Fruit fly (Drosophila melanogaster) Kc167 (cell line): ENCODE data around the gene CG16762.

Experiments used
- Myc ChIP-seq: fragments of >200 bp; optimal IDR thresholded peaks from 2 replicates; lab custom pipeline; 2017; ENCODE audit warnings: missing external identifiers
- Sin3A ChIP-seq: fragments of >200 bp; optimal IDR thresholded peaks from 2 replicates; lab custom pipeline; 2018; ENCODE audit warnings: missing external identifiers
- h ChIP-seq: fragments of >200 bp; optimal IDR thresholded peaks from 3 replicates; lab custom pipeline; 2018; ENCODE audit warnings: missing external identifiers
- insv ChIP-seq: fragments of >200 bp; optimal IDR thresholded peaks from 3 replicates; lab custom pipeline; 2018; ENCODE audit warnings: missing external identifiers
- psq ChIP-seq: fragments of >200 bp; optimal IDR thresholded peaks from 2 replicates; lab custom pipeline; 2017; ENCODE audit warnings: missing external identifiers
- ttk ChIP-seq: sonication (Bioruptor generic); optimal IDR thresholded peaks from 2 replicates; lab custom pipeline; 2017; ENCODE audit warnings: missing external identifiers

The CG16762 gene

DNA sequence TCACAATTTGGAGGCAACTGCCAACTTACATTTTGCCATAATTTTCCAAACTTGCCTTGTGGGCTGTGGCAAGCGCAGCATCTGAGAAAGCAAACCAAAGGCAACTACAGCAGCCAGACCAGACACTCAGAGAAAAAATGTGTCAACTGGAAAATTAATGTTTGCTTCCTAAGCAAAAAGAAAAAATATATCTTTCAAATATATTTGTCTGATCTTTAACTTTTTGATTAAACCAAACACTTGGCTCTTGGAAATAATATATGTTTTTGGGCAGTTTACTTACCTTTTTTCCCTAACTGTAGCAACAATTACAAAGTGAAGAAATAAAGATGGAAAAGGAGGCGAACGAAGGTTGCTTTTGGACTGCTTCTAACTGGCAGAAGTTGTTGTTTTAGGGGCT, 11.8 kb upstream of the CG16762 start:
- TF ChIP-seq ttk (lab: Kevin White, UChicago), result no peak
- TF ChIP-seq Myc, result no peak
- TF ChIP-seq insv (lab: Kevin White, UChicago), result no peak
- TF ChIP-seq Sin3A (lab: Kevin White, UChicago), result no peak
- no peak for TF ChIP-seq psq (lab: Kevin White, UChicago)
- no peak for TF ChIP-seq h (lab: Kevin White, UChicago)

DNA sequence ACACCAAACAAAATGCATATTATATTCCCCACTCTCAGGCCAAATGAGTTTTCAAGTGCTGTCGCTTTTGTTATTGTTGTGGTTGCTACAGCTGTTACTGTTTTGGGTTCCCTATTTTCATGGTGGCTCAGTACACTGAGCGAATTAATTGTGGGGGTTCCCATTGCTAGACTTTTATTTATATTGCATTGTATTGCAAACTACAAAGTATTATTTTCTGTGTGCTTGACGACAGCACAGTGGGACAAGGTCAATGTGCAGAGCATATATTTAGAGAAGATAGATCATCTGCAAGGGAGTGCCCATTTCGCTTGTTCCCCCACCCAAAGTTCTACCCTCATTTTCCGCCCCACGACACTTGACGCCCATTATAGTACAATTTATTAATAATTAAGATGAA, 11.1 kb upstream of the CG16762 start:
- TF ChIP-seq Sin3A (lab: Kevin White, UChicago), result no peak
- no peak for TF ChIP-seq ttk (lab: Kevin White, UChicago)
- no peak for TF ChIP-seq h (lab: Kevin White, UChicago)
- no peak for TF ChIP-seq insv (lab: Kevin White, UChicago)
- no peak for TF ChIP-seq Myc
- no peak for TF ChIP-seq psq (lab: Kevin White, UChicago)

DNA sequence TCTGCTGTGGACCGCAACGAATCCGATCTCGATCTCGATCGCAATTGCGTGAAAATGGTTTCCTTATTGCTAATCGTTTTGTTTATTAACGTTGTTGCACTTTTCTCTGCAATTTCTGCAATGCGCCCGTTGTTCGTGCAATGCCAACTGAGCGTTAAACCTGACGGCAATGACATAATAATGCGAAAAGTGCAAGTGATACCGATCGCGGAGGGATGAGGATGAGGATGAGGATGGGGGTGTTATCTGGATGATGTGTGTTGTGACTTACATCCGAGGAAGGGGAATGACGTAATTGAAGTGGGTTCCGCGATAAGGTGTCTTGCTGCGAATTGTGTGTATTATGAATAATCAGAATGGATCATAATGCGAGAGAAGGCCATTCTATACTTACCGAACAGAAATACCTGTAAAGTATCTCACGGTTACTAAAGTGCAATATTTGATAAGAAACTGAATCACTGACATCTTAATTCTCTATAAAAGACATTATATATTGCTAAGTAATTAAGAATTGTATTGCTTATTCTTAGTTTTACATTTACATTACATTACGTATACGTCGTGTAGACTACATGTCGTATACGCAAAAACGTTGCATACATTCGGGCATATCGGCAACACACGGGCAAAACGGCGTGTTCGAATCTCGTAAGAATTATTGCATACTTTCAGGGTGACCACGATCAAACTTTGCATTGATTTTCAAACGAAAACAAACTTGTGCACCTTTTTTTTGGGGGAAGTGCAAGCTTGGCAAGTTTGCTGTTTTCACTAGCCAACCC, 10.1 kb upstream of the CG16762 start:
- TF ChIP-seq insv (lab: Kevin White, UChicago) (no peak), Sin3A (lab: Kevin White, UChicago) (no peak), ttk (lab: Kevin White, UChicago) (no peak), psq (lab: Kevin White, UChicago) (no peak), h (lab: Kevin White, UChicago) (no peak), Myc (no peak)

DNA sequence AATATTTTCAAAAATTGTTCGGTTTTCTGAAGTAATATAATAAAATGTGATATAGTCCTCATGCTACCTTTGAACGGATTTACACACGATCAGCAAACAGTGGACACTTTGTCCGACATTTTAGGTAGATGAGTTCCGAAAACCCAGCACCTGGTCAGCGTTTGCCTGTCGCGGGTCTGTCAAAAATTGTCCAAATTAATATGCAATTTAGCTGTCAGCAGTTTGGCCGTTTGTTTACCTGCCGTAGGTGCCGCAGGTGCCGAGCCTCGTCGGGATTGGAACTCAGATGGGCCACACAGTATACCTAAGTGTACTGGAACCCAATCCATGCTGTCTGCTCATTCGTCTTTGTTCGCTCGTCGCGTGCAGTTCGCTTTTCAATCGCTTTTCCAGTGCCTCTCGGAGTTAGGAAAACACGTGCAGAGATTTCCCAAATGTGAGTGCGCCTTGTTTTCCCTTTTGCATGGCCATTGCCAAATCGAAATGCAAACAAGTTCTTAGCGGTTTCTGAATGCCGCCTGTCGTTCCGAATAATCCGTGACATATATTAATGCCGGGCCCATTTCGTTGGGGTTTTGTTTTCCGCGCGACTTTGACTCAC, 7.6 kb upstream of the CG16762 start:
- TF ChIP-seq Myc (no peak), insv (lab: Kevin White, UChicago) (no peak), psq (lab: Kevin White, UChicago) (no peak), h (lab: Kevin White, UChicago) (no peak), Sin3A (lab: Kevin White, UChicago) (no peak), ttk (lab: Kevin White, UChicago) (no peak)

DNA sequence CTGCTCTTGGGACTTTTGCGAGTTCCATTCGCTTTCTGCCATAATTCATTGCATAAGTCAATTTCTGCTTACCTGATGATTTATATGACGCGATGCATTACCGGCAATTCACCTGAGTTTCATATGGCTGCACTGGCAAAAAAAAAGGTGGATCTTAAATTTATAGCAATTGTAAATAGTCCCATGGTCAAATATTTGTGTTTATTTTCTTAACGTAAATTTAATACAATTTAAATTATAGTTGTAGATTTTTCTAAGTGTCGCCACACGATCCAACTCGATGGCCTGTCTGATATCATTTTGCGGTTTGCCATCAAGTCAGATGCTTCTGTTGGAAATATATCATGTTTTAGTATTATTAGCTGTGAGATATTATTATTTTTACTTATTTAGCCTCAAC, 6.1 kb upstream of the CG16762 start:
- TF ChIP-seq h (lab: Kevin White, UChicago), result no peak
- TF ChIP-seq insv (lab: Kevin White, UChicago), result no peak
- TF ChIP-seq Sin3A (lab: Kevin White, UChicago), result no peak
- no peak for TF ChIP-seq Myc
- TF ChIP-seq ttk (lab: Kevin White, UChicago), result no peak
- no peak for TF ChIP-seq psq (lab: Kevin White, UChicago)

DNA sequence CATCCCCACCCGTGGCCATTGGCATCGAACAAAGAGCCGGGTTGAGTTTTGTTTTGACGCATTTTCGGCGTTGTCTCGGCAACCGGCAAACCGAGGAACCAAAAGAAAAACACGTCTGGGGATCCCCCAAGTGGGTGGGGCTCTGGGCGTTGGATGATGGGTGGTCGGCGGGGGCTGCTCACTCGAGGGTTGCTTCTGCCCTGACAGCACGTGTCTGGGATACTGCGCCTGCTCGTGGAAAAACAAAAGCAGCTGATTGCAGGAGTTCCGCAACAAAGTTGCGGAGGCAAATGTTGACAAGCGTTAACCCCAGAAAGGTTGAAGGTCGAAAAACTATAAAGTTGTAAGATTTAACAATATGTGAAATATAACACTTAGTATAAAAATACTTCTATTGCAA, 5.1 kb upstream of the CG16762 start:
- TF ChIP-seq h (lab: Kevin White, UChicago), result no peak
- no peak for TF ChIP-seq Myc
- TF ChIP-seq psq (lab: Kevin White, UChicago), result no peak
- TF ChIP-seq insv (lab: Kevin White, UChicago), result no peak

DNA sequence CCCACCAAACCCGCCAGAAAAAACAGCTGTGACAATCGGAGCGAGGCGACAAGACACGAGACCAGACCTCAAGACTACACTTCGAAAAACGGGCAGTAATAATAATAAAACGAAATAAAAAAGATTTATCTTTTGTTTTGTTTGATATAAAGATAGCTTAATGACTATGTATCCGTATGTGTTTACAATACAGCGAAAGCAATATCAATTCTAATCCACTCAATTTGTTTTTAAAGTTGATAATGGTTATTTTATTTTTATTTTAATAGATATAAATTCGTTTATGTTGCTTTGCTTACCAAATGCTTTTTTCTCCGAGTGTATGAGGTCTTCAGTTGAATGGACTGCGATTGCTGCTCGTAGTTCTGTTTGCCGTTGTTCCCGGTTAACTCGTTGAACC, 3.8 kb upstream of the CG16762 start:
- TF ChIP-seq Sin3A (lab: Kevin White, UChicago) (no peak), Myc (no peak), h (lab: Kevin White, UChicago) (no peak), ttk (lab: Kevin White, UChicago) (no peak), psq (lab: Kevin White, UChicago) (no peak), insv (lab: Kevin White, UChicago) (no peak)

DNA sequence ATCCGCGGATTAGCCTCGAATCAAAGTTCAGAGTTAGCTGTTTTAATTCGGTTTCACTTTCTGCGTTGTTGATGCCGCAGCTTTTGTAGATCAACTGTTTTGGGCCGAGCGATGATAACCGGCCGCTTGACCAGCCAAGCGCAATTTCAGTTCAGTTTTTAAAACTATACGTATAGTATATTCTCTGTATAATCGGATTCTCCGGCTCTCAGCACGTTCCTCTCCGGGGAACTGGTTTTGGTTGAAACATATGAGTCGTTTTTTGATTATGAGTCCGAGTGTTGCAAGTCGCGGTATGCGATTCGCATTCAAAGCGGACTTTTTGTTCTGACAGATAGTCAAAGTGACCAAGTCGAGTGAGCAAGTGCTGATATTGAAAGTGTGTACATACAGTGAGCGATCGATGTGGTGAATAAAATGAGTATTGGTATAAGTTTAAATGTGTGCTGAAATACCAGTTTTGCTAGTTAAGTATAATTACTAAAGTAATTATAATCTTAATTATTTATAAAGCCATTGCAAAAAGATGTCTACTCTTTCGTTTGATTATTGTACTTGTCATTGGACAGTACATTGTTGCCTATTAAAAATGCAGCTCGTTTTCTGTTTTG, 3.0 kb upstream of the CG16762 start, which contains the start of gene Cyp4d20:
TSS of gene Cyp4d20 (minus strand) at position 100 of the 611 bp plus-strand sequence.
- TF ChIP-seq h (lab: Kevin White, UChicago) (no peak), Myc (no peak), ttk (lab: Kevin White, UChicago) (no peak), Sin3A (lab: Kevin White, UChicago) (no peak), psq (lab: Kevin White, UChicago) (no peak), insv (lab: Kevin White, UChicago) (no peak)

DNA sequence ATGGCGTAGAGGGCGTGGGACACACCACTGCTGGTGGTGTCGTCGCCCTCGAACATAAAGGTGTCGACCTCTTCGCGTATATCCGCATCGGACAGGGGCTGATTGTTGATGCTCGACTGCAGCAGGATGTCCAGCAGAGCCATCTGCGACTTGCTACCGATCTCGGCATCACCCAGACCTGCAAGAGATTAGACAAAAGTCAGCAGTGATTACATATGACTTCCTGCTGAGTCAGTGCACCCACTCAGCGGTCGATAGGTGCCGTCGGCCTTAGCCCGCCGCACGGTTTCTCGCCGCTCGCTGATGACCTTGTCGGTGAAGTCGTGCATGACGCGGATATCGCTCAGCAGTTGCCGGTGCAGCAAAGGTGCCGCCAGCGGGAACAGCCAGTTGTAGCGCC, 1.5 kb upstream of the CG16762 start:
- TF ChIP-seq Myc (no peak), insv (lab: Kevin White, UChicago) (no peak), h (lab: Kevin White, UChicago) (no peak), ttk (lab: Kevin White, UChicago) (no peak)

DNA sequence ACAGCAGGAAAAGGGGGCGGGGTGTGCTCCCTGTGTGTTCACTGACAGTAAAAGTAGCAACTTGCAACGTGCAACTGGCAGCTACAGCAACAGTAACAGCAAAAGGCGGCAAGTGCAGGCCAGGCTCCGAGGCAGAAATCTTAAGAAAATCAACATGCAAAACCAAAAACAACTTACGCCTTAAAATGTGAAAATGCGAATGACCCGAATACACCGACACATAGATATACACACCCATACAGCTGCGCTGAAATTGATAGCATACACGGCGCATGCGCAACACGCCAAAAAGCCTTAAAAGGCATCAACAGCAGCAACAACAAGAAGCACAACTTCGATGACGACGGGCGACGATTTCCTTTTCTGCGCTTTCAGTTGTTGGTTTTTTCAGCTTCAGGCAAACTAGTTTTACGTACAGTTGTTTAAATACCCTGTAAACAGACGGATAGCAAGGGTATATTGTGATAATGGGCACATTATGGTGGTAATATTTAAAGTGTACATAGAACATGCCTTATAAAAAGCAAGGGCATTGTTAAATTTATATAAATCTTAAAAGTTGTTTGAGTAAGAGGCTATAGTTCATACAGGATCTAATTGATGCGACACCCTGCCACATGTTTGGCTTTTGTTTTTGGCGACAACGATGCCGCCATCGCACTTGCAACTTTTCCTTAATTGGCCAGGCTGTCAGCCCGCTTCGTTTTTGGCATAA, 3.0 kb downstream of the CG16762 start:
- TF ChIP-seq Myc (no peak), h (lab: Kevin White, UChicago) (no peak)

DNA sequence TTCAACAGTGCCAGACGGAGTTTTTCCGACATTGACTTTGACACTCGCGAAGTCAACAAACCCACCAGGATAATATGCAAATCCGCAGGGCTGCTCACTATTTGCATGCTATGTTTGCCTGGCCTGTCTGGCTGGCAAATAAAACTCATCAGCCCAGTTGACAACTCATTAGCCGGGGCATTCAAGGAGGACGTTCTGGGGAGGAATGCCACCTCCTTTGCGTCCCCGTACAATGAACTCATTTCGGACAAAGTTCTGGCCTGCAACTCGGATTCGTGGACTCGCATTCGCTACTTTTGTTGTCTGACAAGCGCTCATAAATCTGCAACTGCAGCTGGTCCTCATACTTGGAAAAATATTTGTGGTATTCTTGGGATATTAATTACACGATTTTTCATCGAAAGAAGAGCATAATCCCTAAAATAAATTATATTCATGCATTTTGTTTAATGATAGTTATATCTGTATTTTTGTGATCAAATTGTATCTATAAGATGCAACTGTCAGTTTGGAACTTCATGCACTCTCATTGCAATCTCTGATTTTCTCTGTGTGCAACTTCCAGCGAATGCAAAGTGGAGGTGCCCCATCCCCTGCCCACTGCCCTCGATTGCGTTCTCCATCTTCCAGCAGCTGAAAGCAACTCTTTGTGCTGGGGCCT, 4.5 kb downstream of the CG16762 start:
- TF ChIP-seq psq (lab: Kevin White, UChicago), result no peak
- TF ChIP-seq Sin3A (lab: Kevin White, UChicago), result no peak
- TF ChIP-seq insv (lab: Kevin White, UChicago), result no peak
- TF ChIP-seq h (lab: Kevin White, UChicago), result no peak
- no peak for TF ChIP-seq ttk (lab: Kevin White, UChicago)
- TF ChIP-seq Myc, result no peak
